Fruit fly (Drosophila melanogaster) whole organism, embryonic: ENCODE results near the gene CG13299.
A peak's percentile ranks its signal among the peaks of the same experiment; 100 is the strongest.

Experiments used
- CG31388 ChIP-seq: fragments of 200-800 bp; sonication (Bioruptor generic); optimal IDR thresholded peaks from 2 replicates; lab custom pipeline; 2016; ENCODE audit warnings: missing biosample characterization, missing genetic modification characterization
- CG43689 ChIP-seq: fragments of 200-800 bp; sonication (Bioruptor generic); IDR thresholded peaks from 2 replicates; pipeline ENCODE4 v1.3.6; 2022; ENCODE audit warnings: missing biosample characterization, missing genetic modification characterization
- CoRest ChIP-seq: fragments of 200-800 bp; sonication (Bioruptor generic); optimal IDR thresholded peaks from 3 replicates; lab custom pipeline; 2018; ENCODE audit warnings: missing biosample characterization, mild to moderate bottlenecking, missing genetic modification characterization, moderate library complexity
- crol ChIP-seq: fragments of 200-800 bp; sonication (Bioruptor generic); IDR thresholded peaks from 2 replicates; pipeline ENCODE4 v1.3.6; 2022; ENCODE audit warnings: missing biosample characterization, missing genetic modification characterization
- pum ChIP-seq: fragments of 200-800 bp; sonication (Bioruptor generic); optimal IDR thresholded peaks from 2 replicates; lab custom pipeline; 2016; ENCODE audit warnings: missing biosample characterization, missing genetic modification characterization

- TF ChIP-seq pum (GFP tag; lab: Kevin White, UChicago) (no peak), crol (GFP tag; lab: Robert Waterston, UW) (0 out of 2 replicates have a peak, but pooled peaks have one; percentile 24), CG31388 (GFP tag; lab: Kevin White, UChicago) (no peak), CG43689 (GFP tag; lab: Robert Waterston, UW) (no peak), CoRest (tag; lab: Kevin White, UChicago) (no peak)
Observed at dm6 chr3L:6217806-6218205, 14.4 kb downstream of the CG13299 start, which contains the start of gene LanA.
